Worm (Caenorhabditis elegans) whole organism, L4/young adult: Measurements from ENCODE around the gene nspg-14.

Source experiments
- W03F9.2 ChIP-seq: fragments of 150-350 bp; optimal IDR thresholded peaks from 2 replicates; lab custom pipeline; 2014; ENCODE audit warnings: missing biosample characterization, missing genetic modification characterization
- him-1 ChIP-seq: sonication (generic microtip); optimal IDR thresholded peaks from 2 replicates; lab custom pipeline; 2016; ENCODE audit warnings: missing genotype, missing genetic modification reagents, missing genetic modification characterization, missing compliant biosample characterization

ce11 chrX:5249603-5250002 is 3.2 kb upstream of the nspg-14 start, which contains the start of gene Y34B4A.10:
- TF ChIP-seq him-1 (tag; lab: Kevin White, UChicago) (no peak), W03F9.2 (tag; lab: Kevin White, UChicago) (no peak)
